Worm (Caenorhabditis elegans): ENCODE results near the gene M03F4.6.
A peak's percentile ranks its signal among the peaks of the same experiment; 100 is the strongest.

Gene M03F4.6

ce11 chrX:4961681-4962656, 7.2 kb downstream of the M03F4.6 start:
- TF ChIP-seq lin-40 (tag; optimal IDR thresholded peaks at IDR 0.05) (peak; percentile 42), bed-2 (GFP tag; IDR thresholded peaks at IDR 0.05) (no peak), snpc-1.1 (tag; optimal IDR thresholded peaks at IDR 0.05; ENCODE audit: insufficient read depth) (no peak), nfya-1 (tag; optimal IDR thresholded peaks at IDR 0.05; ENCODE audit: borderline replicate concordance, insufficient read depth) (no peak), ztf-26 (tag; optimal IDR thresholded peaks at IDR 0.05) (no peak), C06A6.2 (GFP tag; conservative IDR thresholded peaks at IDR 0.05) (0 out of 2 replicates have a peak, but pooled peaks have one; percentile 12), ZK185.1 (tag; optimal IDR thresholded peaks at IDR 0.05; ENCODE audit: poor library complexity, severe bottlenecking) (no peak), die-1 (tag; optimal IDR thresholded peaks at IDR 0.05) (peak; percentile 18), dpl-1 (GFP tag; optimal IDR thresholded peaks at IDR 0.05) (no peak), hmg-1.2 (GFP tag; IDR thresholded peaks at IDR 0.05) (peak; percentile 64; the same call in 1 of the 2 replicates), ztf-3 (GFP tag; optimal IDR thresholded peaks at IDR 0.05) (peak; percentile 4), nfyb-1 (GFP tag; IDR thresholded peaks at IDR 0.05) (peak; percentile 58), tbx-9 (tag; optimal IDR thresholded peaks at IDR 0.05; ENCODE audit: borderline replicate concordance) (no peak), F55B11.4 (tag; optimal IDR thresholded peaks at IDR 0.05; ENCODE audit: borderline replicate concordance, insufficient read depth) (no peak), chd-7 (tag; optimal IDR thresholded peaks at IDR 0.05) (peak; percentile 5), cebp-1 (GFP tag; IDR thresholded peaks at IDR 0.05) (peak; percentile 82), cebp-1 (tag; optimal IDR thresholded peaks at IDR 0.05) (peak; percentile 98), D2030.7 (GFP tag; IDR thresholded peaks at IDR 0.05) (no peak), sptf-2 (GFP tag; optimal IDR thresholded peaks at IDR 0.05) (no peak), let-607 (tag; optimal IDR thresholded peaks at IDR 0.05) (no peak), ceh-91 (GFP tag; IDR thresholded peaks at IDR 0.05) (no peak), T26A5.8 (tag; optimal IDR thresholded peaks at IDR 0.05) (no peak), Y53F4B.3 (GFP tag; IDR thresholded peaks at IDR 0.05) (no peak), mcd-1 (GFP tag; IDR thresholded peaks at IDR 0.05) (0 out of 2 replicates have a peak, but pooled peaks have one; percentile 41), T07F8.4 (tag; optimal IDR thresholded peaks at IDR 0.05) (no peak), athp-1 (tag; optimal IDR thresholded peaks at IDR 0.05) (no peak), unc-62 (GFP tag; optimal IDR thresholded peaks at IDR 0.05) (peak; percentile 27), dpff-1 (tag; optimal IDR thresholded peaks at IDR 0.05) (no peak), tbp1 (GFP tag; optimal IDR thresholded peaks at IDR 0.05) (peak; percentile 28), mel-28 (tag; optimal IDR thresholded peaks at IDR 0.05; ENCODE audit: borderline replicate concordance) (no peak), zfh-2 (GFP tag; conservative IDR thresholded peaks at IDR 0.05) (peak; percentile 89), lin-54 (GFP tag; optimal IDR thresholded peaks at IDR 0.05) (no peak), egrh-3 (GFP tag; IDR thresholded peaks at IDR 0.05) (peak; percentile 24; the same call in 1 of the 2 replicates), akir-1 (GFP tag; optimal IDR thresholded peaks at IDR 0.05) (no peak), B0035.1 (tag; optimal IDR thresholded peaks at IDR 0.05) (no peak), madf-3 (GFP tag; IDR thresholded peaks at IDR 0.05) (0 out of 2 replicates have a peak, but pooled peaks have one; percentile 19), K12H6.12 (tag; optimal IDR thresholded peaks at IDR 0.05) (peak; percentile 75), hmg-20 (GFP tag; IDR thresholded peaks at IDR 0.05) (no peak), atf-7 (tag; optimal IDR thresholded peaks at IDR 0.05) (no peak), attf-5 (GFP tag; optimal IDR thresholded peaks at IDR 0.05) (no peak), gei-17 (GFP tag; optimal IDR thresholded peaks at IDR 0.05) (no peak), lsy-27 (tag; optimal IDR thresholded peaks at IDR 0.05; ENCODE audit: borderline replicate concordance, insufficient read depth) (no peak), B0019.2 (GFP tag; conservative IDR thresholded peaks at IDR 0.05) (no peak), ceh-27 (GFP tag; optimal IDR thresholded peaks at IDR 0.05) (peak; percentile 65), K11D2.4 (GFP tag; IDR thresholded peaks at IDR 0.05) (no peak)

All from whole organism, young adult.